Worm (Caenorhabditis elegans) whole organism, L4 larva: Measurements from ENCODE around the gene F43C11.4.

ENCODE experiments used
- T20F7.1 ChIP-seq: fragments of 200-800 bp; sonication (Bioruptor generic); optimal IDR thresholded peaks from 2 replicates; lab custom pipeline; 2018; ENCODE audit warnings: mild to moderate bottlenecking, missing genetic modification characterization, missing compliant biosample characterization
- ceh-82 ChIP-seq: sonication (generic microtip); optimal IDR thresholded peaks from 2 replicates; lab custom pipeline; 2017; ENCODE audit warnings: missing biosample characterization, missing genetic modification characterization
- lin-15B ChIP-seq: fragments of 150-350 bp; sonication (generic microtip); optimal IDR thresholded peaks from 3 replicates; lab custom pipeline; 2014; ENCODE audit warnings: missing biosample characterization, missing genetic modification characterization
- mdt-29 ChIP-seq: fragments of 200-800 bp; sonication (Bioruptor generic); IDR thresholded peaks from 2 replicates; pipeline ENCODE4 v1.3.6; 2022; ENCODE audit warnings: missing genetic modification reagents, missing genetic modification characterization, missing compliant biosample characterization
- mxl-2 ChIP-seq: fragments of 200-800 bp; sonication (Bioruptor generic); conservative IDR thresholded peaks from 2 replicates; pipeline ENCODE4 v1.3.6; 2022; ENCODE audit warnings: missing genetic modification reagents, missing genetic modification characterization, missing compliant biosample characterization
- nhr-77 ChIP-seq: fragments of 150-350 bp; optimal IDR thresholded peaks from 2 replicates; lab custom pipeline; 2014; ENCODE audit warnings: missing biosample characterization, missing genetic modification characterization
- pha-4 ChIP-seq, 2 experiments: fragments of 150-350 bp in 1 of 2; fragments of 200-800 bp in 1 of 2; sonication (Bioruptor generic) in 1 of 2; IDR thresholded peaks in 1 of 2; optimal IDR thresholded peaks in 1 of 2; 2 replicates each; pipeline versions ENCODE4 v1.3.6 to Lab custom; 2014 to 2022; ENCODE audit warnings: missing genetic modification characterization in 2 of 2, missing genetic modification reagents in 2 of 2, missing biosample characterization in 1 of 2, missing compliant biosample characterization in 1 of 2
- pqm-1 ChIP-seq: sonication (generic microtip); optimal IDR thresholded peaks from 2 replicates; lab custom pipeline; 2017; ENCODE audit warnings: missing biosample characterization, missing genetic modification characterization
- unc-130 ChIP-seq: sonication (generic microtip); optimal IDR thresholded peaks from 2 replicates; lab custom pipeline; 2016; ENCODE audit warnings: missing genetic modification reagents, missing genetic modification characterization, missing compliant biosample characterization
- zag-1 ChIP-seq: fragments of 150-350 bp; optimal IDR thresholded peaks from 2 replicates; lab custom pipeline; 2014; ENCODE audit warnings: missing biosample characterization, missing genetic modification characterization

ce11 chrII:2354476-2354875, 7.7 kb downstream of the F43C11.4 start, which contains the start of gene F43C11.2:
- TF ChIP-seq pha-4 (GFP tag; IDR thresholded peaks at IDR 0.05; lab: Robert Waterston, UW), result no peak
- no peak for TF ChIP-seq pha-4 (tag; optimal IDR thresholded peaks at IDR 0.05; lab: Kevin White, UChicago)
- TF ChIP-seq mdt-29, result no peak
- no peak for TF ChIP-seq ceh-82 (tag; lab: Kevin White, UChicago)
- TF ChIP-seq unc-130, result no peak
- no peak for TF ChIP-seq mxl-2 (GFP tag; lab: Robert Waterston, UW)
- no peak for TF ChIP-seq nhr-77 (tag; lab: Kevin White, UChicago)
- no peak for TF ChIP-seq T20F7.1 (GFP tag; lab: Kevin White, UChicago)
- no peak for TF ChIP-seq zag-1 (tag; lab: Kevin White, UChicago)
- no peak for TF ChIP-seq lin-15B
- TF ChIP-seq pqm-1, result no peak
